Fruit fly (Drosophila melanogaster): ENCODE measurements around the gene by.
A peak's percentile ranks its signal among the peaks of the same experiment; 100 is the strongest.

Gene by

dm6 chr3R:9533181-9534124 lies 642 bp upstream of the by start (continued):
- peak; percentile 88 for TF ChIP-seq CG18011 (GFP tag; optimal IDR thresholded peaks at IDR 0.05)
- TF ChIP-seq CG3838 (GFP tag; optimal IDR thresholded peaks at IDR 0.05) = peak; percentile 85
- TF ChIP-seq CG17568 (GFP tag; optimal IDR thresholded peaks at IDR 0.05) = peak; percentile 87
- TF ChIP-seq Sry-δ (GFP tag; optimal IDR thresholded peaks at IDR 0.05) = peak; percentile 41
- TF ChIP-seq CG34376 (GFP tag; optimal IDR thresholded peaks at IDR 0.05) = peak; percentile 96
- TF ChIP-seq CG31441 (GFP tag; IDR thresholded peaks at IDR 0.05) = peak; percentile 96
- peak; percentile 91 for TF ChIP-seq corto (GFP tag; optimal IDR thresholded peaks at IDR 0.05)
- TF ChIP-seq E2f1 (GFP tag; IDR thresholded peaks at IDR 0.05) = peak; percentile 83
- peak; percentile 80 for TF ChIP-seq CG11085 (GFP tag; IDR thresholded peaks at IDR 0.05)
- TF ChIP-seq pita (GFP tag; optimal IDR thresholded peaks at IDR 0.05) = no peak
- TF ChIP-seq Vsx1 (GFP tag; optimal IDR thresholded peaks at IDR 0.05) = peak; percentile 93
- TF ChIP-seq chif (GFP tag; optimal IDR thresholded peaks at IDR 0.05) = peak; percentile 89 to 90
- TF ChIP-seq Xrp1 (GFP tag; IDR thresholded peaks at IDR 0.05) = peak; percentile 85
- TF ChIP-seq CG7987 (GFP tag; optimal IDR thresholded peaks at IDR 0.05) = peak; percentile 83
- TF ChIP-seq Fer2 (tag; optimal IDR thresholded peaks at IDR 0.05) = peak; percentile 85
- peak; percentile 84 for TF ChIP-seq lbe (GFP tag; optimal IDR thresholded peaks at IDR 0.05)
- TF ChIP-seq ap (GFP tag; IDR thresholded peaks at IDR 0.05) = peak; percentile 63
- TF ChIP-seq CG3407 (GFP tag; optimal IDR thresholded peaks at IDR 0.05) = peak; percentile 89
- TF ChIP-seq Oli (tag; optimal IDR thresholded peaks at IDR 0.05) = peak; percentile 98
- TF ChIP-seq lilli (GFP tag; optimal IDR thresholded peaks at IDR 0.05) = peak; percentile 96
- TF ChIP-seq Optix (GFP tag; IDR thresholded peaks at IDR 0.05) = peak; percentile 84
- TF ChIP-seq CG17802 (tag; optimal IDR thresholded peaks at IDR 0.05) = peak; percentile 74
- TF ChIP-seq Atf6 (GFP tag; IDR thresholded peaks at IDR 0.05) = peak; percentile 93
- TF ChIP-seq CG2678 (tag; optimal IDR thresholded peaks at IDR 0.05) = peak; percentile 99
- no peak for TF ChIP-seq pan (optimal IDR thresholded peaks at IDR 0.05)
- TF ChIP-seq pan (GFP tag; optimal IDR thresholded peaks at IDR 0.05 in 1 of 2, IDR thresholded peaks at IDR 0.05 in 1 of 2) = peak in 1 of 2 experiments; percentile 86
- peak; percentile 92 for TF ChIP-seq CG32532 (GFP tag; IDR thresholded peaks at IDR 0.05)
- peak; percentile 93 for TF ChIP-seq CG8388 (GFP tag; optimal IDR thresholded peaks at IDR 0.05)
- peak; percentile 83 for TF ChIP-seq CG8281 (tag; optimal IDR thresholded peaks at IDR 0.05)
- no peak for TF ChIP-seq stwl (tag; optimal IDR thresholded peaks at IDR 0.05)
- TF ChIP-seq eyg (GFP tag; optimal IDR thresholded peaks at IDR 0.05) = peak; percentile 85
- peak; percentile 93 for TF ChIP-seq Chrac-16 (GFP tag; optimal IDR thresholded peaks at IDR 0.05)
- TF ChIP-seq CG10267 (tag; optimal IDR thresholded peaks at IDR 0.05) = peak; percentile 92
- TF ChIP-seq CG10147 (GFP tag; optimal IDR thresholded peaks at IDR 0.05) = peak; percentile 97
- TF ChIP-seq CG1832 (GFP tag; optimal IDR thresholded peaks at IDR 0.05) = no peak
- peak; percentile 87 for TF ChIP-seq CG13123 (GFP tag; optimal IDR thresholded peaks at IDR 0.05)
- TF ChIP-seq Jarid2 (GFP tag; optimal IDR thresholded peaks at IDR 0.05) = peak; percentile 82
- no peak for TF ChIP-seq Opbp (GFP tag; IDR thresholded peaks at IDR 0.05; ENCODE audit: partially characterized antibody)
- TF ChIP-seq fd96Cb (tag; optimal IDR thresholded peaks at IDR 0.05) = peak; percentile 94
- TF ChIP-seq CG4707 (GFP tag; optimal IDR thresholded peaks at IDR 0.05) = peak; percentile 81
- peak; percentile 87; the same call in 2 of the 3 replicates for TF ChIP-seq so (GFP tag; IDR thresholded peaks at IDR 0.05)
- TF ChIP-seq Dek (tag; optimal IDR thresholded peaks at IDR 0.05) = peak; percentile 96
- peak; percentile 99 for TF ChIP-seq BtbVII (GFP tag; optimal IDR thresholded peaks at IDR 0.05)
- TF ChIP-seq Hr78 (GFP tag; optimal IDR thresholded peaks at IDR 0.05) = peak in 1 of 2 experiments; percentile 94
- peak; percentile 92 for TF ChIP-seq CG7372 (GFP tag; IDR thresholded peaks at IDR 0.05)
- TF ChIP-seq dmrt99B (tag; optimal IDR thresholded peaks at IDR 0.05) = peak; percentile 98
- peak; percentile 88 for TF ChIP-seq ems (GFP tag; optimal IDR thresholded peaks at IDR 0.05)
